Worm (Caenorhabditis elegans): ENCODE measurements around the gene nhr-71.

nhr-71 gene

DNA sequence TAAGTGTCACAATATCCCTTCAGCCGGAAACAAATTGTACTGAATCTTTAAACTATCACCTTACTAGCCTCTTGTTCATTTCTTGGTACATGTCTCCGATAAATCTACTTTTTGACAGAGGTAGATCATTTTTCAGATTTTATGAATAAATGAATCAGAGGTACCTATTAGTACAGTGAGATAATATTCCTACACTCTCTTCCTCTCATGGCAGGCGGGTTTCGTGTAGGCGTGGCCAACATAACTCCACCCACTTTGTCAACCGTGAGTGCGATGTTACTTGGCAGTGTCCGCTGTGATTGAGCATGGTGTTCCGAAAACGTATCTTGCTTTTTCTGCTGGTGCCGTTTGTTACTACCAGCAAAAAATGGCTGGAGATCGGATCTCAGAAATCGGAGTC lies 38.2 kb downstream of the nhr-71 start, which contains the start of gene F55F3.4:
Gene F55F3.4, plus strand, starts transcription at position 301 of the 400 bp plus-strand sequence.
- TF ChIP-seq Y79H2A.3 (GFP tag; conservative IDR thresholded peaks at IDR 0.05) (no peak), Y56A3A.18 (GFP tag; IDR thresholded peaks at IDR 0.05) (no peak), zfh-2 (GFP tag; conservative IDR thresholded peaks at IDR 0.05) (no peak), T26A5.8 (tag; optimal IDR thresholded peaks at IDR 0.05) (no peak), B0035.1 (tag; optimal IDR thresholded peaks at IDR 0.05) (no peak), pha-4 (tag; optimal IDR thresholded peaks at IDR 0.05) (no peak), gei-17 (GFP tag; optimal IDR thresholded peaks at IDR 0.05) (no peak), chd-7 (tag; optimal IDR thresholded peaks at IDR 0.05) (no peak), hmg-1.2 (GFP tag; IDR thresholded peaks at IDR 0.05) (no peak), unc-62 (GFP tag; optimal IDR thresholded peaks at IDR 0.05) (no peak), F55B11.4 (tag; optimal IDR thresholded peaks at IDR 0.05; ENCODE audit: borderline replicate concordance, insufficient read depth) (no peak), T07F8.4 (tag; optimal IDR thresholded peaks at IDR 0.05) (no peak), nhr-120 (GFP tag; IDR thresholded peaks at IDR 0.05) (no peak), ZK185.1 (tag; optimal IDR thresholded peaks at IDR 0.05; ENCODE audit: poor library complexity, severe bottlenecking) (no peak), B0336.3 (GFP tag; IDR thresholded peaks at IDR 0.05) (no peak)

DNA sequence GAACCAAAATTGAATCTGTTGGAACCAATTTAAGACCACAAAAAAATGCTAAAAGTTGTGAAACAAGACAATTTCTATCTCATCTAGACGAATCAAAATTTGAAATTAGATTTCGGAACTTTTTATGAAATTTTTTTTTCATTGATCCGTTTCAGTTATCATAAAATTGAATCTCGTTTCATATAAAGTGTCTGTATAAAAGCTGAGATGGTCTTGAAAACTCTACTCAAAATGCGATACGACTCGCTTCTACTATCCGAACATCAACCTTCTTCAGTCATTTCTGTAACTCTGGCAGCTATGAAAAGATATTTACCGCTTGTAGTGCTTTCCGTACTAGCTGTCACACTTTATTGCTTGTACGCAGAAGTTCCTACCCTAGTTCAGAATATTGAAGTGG lies 43.4 kb downstream of the nhr-71 start, which contains the start of gene ZK1086.3:
Gene ZK1086.3, plus strand, starts transcription at position 301 of the 400 bp plus-strand sequence.
- no peak for TF ChIP-seq lag-1 (GFP tag; IDR thresholded peaks at IDR 0.05)
- TF ChIP-seq zfh-2 (GFP tag; conservative IDR thresholded peaks at IDR 0.05), result no peak
- TF ChIP-seq mcd-1 (GFP tag; IDR thresholded peaks at IDR 0.05), result no peak
- no peak for TF ChIP-seq mxl-1 (tag; optimal IDR thresholded peaks at IDR 0.05)
- no peak for TF ChIP-seq nfya-1 (tag; optimal IDR thresholded peaks at IDR 0.05; ENCODE audit: borderline replicate concordance, insufficient read depth)
- no peak for TF ChIP-seq nfyb-1 (GFP tag; IDR thresholded peaks at IDR 0.05)
- TF ChIP-seq hlh-12 (tag; optimal IDR thresholded peaks at IDR 0.05), result no peak
- TF ChIP-seq cebp-2 (GFP tag; IDR thresholded peaks at IDR 0.05), result no peak

DNA sequence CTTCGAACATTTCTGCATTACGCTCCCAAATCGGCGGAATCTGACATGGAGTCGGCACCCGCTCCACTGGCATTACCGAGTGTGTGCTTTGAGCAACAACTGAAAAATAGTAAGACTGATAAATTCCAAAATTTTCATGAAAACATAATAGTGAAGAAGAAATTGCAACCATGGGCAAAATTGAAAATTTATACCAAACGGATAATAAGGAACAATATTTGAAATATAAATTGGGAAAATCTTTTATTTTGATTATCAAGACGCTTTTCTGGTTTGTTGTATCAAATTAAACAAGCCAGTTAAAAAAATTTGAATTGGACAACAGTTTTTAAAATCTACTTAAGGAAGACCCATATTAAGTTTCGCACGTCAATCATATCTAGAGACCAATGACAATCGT lies 46.4 kb downstream of the nhr-71 start, which contains the start of gene ZK1086.2:
Gene ZK1086.2, minus strand, starts transcription at position 101 of the 400 bp plus-strand sequence.
- TF ChIP-seq K12H6.12 (tag; optimal IDR thresholded peaks at IDR 0.05), result no peak
- no peak for TF ChIP-seq athp-1 (tag; optimal IDR thresholded peaks at IDR 0.05)
- TF ChIP-seq rpc-1 (optimal IDR thresholded peaks at IDR 0.05), result no peak
- no peak for TF ChIP-seq rpc-1 (tag; optimal IDR thresholded peaks at IDR 0.05)
- TF ChIP-seq C06A6.2 (GFP tag; conservative IDR thresholded peaks at IDR 0.05), result no peak
- no peak for TF ChIP-seq D2030.7 (GFP tag; IDR thresholded peaks at IDR 0.05)
- TF ChIP-seq Y95B8A.8 (GFP tag; IDR thresholded peaks at IDR 0.05), result no peak
- TF ChIP-seq ztf-22 (GFP tag; optimal IDR thresholded peaks at IDR 0.05), result no peak
- no peak for TF ChIP-seq efl-1 (GFP tag; optimal IDR thresholded peaks at IDR 0.05)
- no peak for TF ChIP-seq nhr-27 (tag; optimal IDR thresholded peaks at IDR 0.05)
- no peak for TF ChIP-seq dox-1 (GFP tag; IDR thresholded peaks at IDR 0.05)
- TF ChIP-seq let-607 (tag; optimal IDR thresholded peaks at IDR 0.05), result no peak
- TF ChIP-seq dpl-1 (GFP tag; optimal IDR thresholded peaks at IDR 0.05), result no peak
- no peak for TF ChIP-seq egl-18 (GFP tag; IDR thresholded peaks at IDR 0.05)
- TF ChIP-seq fkh-3 (tag; optimal IDR thresholded peaks at IDR 0.05), result no peak
- no peak for TF ChIP-seq ekl-4 (GFP tag; IDR thresholded peaks at IDR 0.05)
- no peak for TF ChIP-seq xnd-1 (tag; optimal IDR thresholded peaks at IDR 0.05)
- TF ChIP-seq lin-26 (GFP tag; IDR thresholded peaks at IDR 0.05), result no peak
- TF ChIP-seq lin-35 (GFP tag; optimal IDR thresholded peaks at IDR 0.05), result no peak
- no peak for TF ChIP-seq hmg-1.2 (GFP tag; IDR thresholded peaks at IDR 0.05)

Measured in whole organism, young adult.